Fruit fly (Drosophila melanogaster) whole organism, embryonic: ENCODE measurements around the gene Setx.

Experiments used
- ATbp ChIP-seq: fragments of 200-800 bp; sonication (Bioruptor generic); optimal IDR thresholded peaks from 2 replicates; lab custom pipeline; 2017; ENCODE audit warnings: missing biosample characterization, mild to moderate bottlenecking, missing genetic modification characterization, missing genetic modification reagents
- Adf1 ChIP-seq: fragments of 200-800 bp; sonication (Bioruptor generic); IDR thresholded peaks from 2 replicates; pipeline ENCODE4 v1.3.6; 2022; ENCODE audit warnings: missing biosample characterization, missing genetic modification characterization
- Atf6 ChIP-seq: fragments of 200-800 bp; sonication (Bioruptor generic); IDR thresholded peaks from 2 replicates; pipeline ENCODE4 v1.3.6; 2022; ENCODE audit warnings: missing biosample characterization, missing genetic modification characterization
- B-H1 ChIP-seq: fragments of 200-800 bp; sonication (Bioruptor generic); IDR thresholded peaks from 3 replicates; pipeline ENCODE4 v1.3.6; 2022; ENCODE audit warnings: missing biosample characterization, missing genetic modification characterization
- CG10209 ChIP-seq: fragments of 200-800 bp; sonication (Bioruptor generic); optimal IDR thresholded peaks from 3 replicates; lab custom pipeline; 2017; ENCODE audit warnings: missing biosample characterization, mild to moderate bottlenecking, missing genetic modification characterization, missing genetic modification reagents
- CG10979 ChIP-seq: fragments of 200-800 bp; sonication (Bioruptor generic); optimal IDR thresholded peaks from 2 replicates; lab custom pipeline; 2018; ENCODE audit warnings: missing biosample characterization, mild to moderate bottlenecking, missing genetic modification characterization, moderate library complexity
- CG11456 ChIP-seq: fragments of 200-800 bp; sonication (Bioruptor generic); IDR thresholded peaks from 3 replicates; pipeline ENCODE4 v1.3.6; 2022; ENCODE audit warnings: missing biosample characterization, missing genetic modification characterization
- CG11695 ChIP-seq: fragments of 200-800 bp; sonication (Bioruptor generic); IDR thresholded peaks from 3 replicates; pipeline ENCODE4 v1.3.6; 2022; ENCODE audit warnings: missing biosample characterization, missing genetic modification characterization
- CG13287 ChIP-seq: fragments of 200-800 bp; sonication (Bioruptor generic); IDR thresholded peaks from 2 replicates; pipeline ENCODE4 v1.3.6; 2022; ENCODE audit warnings: missing biosample characterization, missing genetic modification characterization; ENCODE audit not compliant: partially characterized antibody
- CG13894 ChIP-seq: fragments of 200-800 bp; sonication (Bioruptor generic); optimal IDR thresholded peaks from 3 replicates; lab custom pipeline; 2018; ENCODE audit warnings: missing biosample characterization, mild to moderate bottlenecking, missing genetic modification characterization, moderate library complexity
- CG15073 ChIP-seq: fragments of 200-800 bp; sonication (Bioruptor generic); optimal IDR thresholded peaks from 2 replicates; lab custom pipeline; 2016; ENCODE audit warnings: missing biosample characterization, missing genetic modification characterization
- CG32767 ChIP-seq: fragments of 200-800 bp; sonication (Bioruptor generic); IDR thresholded peaks from 2 replicates; pipeline ENCODE4 v1.3.6; 2022; ENCODE audit warnings: missing biosample characterization, missing genetic modification characterization
- CG33213 ChIP-seq: fragments of 200-800 bp; sonication (Bioruptor generic); optimal IDR thresholded peaks from 3 replicates; lab custom pipeline; 2016; ENCODE audit warnings: missing biosample characterization, missing genetic modification characterization
- CG4328 ChIP-seq: fragments of 200-800 bp; sonication (Bioruptor generic); optimal IDR thresholded peaks from 3 replicates; lab custom pipeline; 2017; ENCODE audit warnings: missing biosample characterization, missing genetic modification reagents, missing genetic modification characterization
- CG4854 ChIP-seq: fragments of 200-800 bp; sonication (Bioruptor generic); optimal IDR thresholded peaks from 2 replicates; lab custom pipeline; 2016; ENCODE audit warnings: missing biosample characterization, missing genetic modification characterization, inconsistent platforms
- CG7987 ChIP-seq: fragments of 200-800 bp; sonication (Bioruptor generic); optimal IDR thresholded peaks from 2 replicates; lab custom pipeline; 2018; ENCODE audit warnings: missing biosample characterization, mild to moderate bottlenecking, missing genetic modification characterization, moderate library complexity
- CG8765 ChIP-seq: fragments of 200-800 bp; sonication (Bioruptor generic); IDR thresholded peaks from 2 replicates; pipeline ENCODE4 v1.3.6; 2022; ENCODE audit warnings: missing biosample characterization, missing genetic modification characterization
- CkIIα-i1 ChIP-seq: fragments of 200-800 bp; sonication (Bioruptor generic); IDR thresholded peaks from 2 replicates; pipeline ENCODE4 v1.3.6; 2022; ENCODE audit warnings: missing biosample characterization, missing genetic modification characterization
- CoRest ChIP-seq: fragments of 200-800 bp; sonication (Bioruptor generic); optimal IDR thresholded peaks from 3 replicates; lab custom pipeline; 2018; ENCODE audit warnings: missing biosample characterization, mild to moderate bottlenecking, missing genetic modification characterization, moderate library complexity
- D19A ChIP-seq: fragments of 200-800 bp; optimal IDR thresholded peaks from 3 replicates; lab custom pipeline; 2019; ENCODE audit warnings: missing biosample characterization, mild to moderate bottlenecking, missing genetic modification characterization, moderate library complexity
- Drgx ChIP-seq: fragments of 200-800 bp; sonication (Bioruptor generic); IDR thresholded peaks from 2 replicates; pipeline ENCODE4 v1.3.6; 2022; ENCODE audit warnings: missing biosample characterization, missing genetic modification characterization
- Eip74EF ChIP-seq, 2 experiments: fragments of 200-800 bp in 1 of 2; fragments of >200 bp in 1 of 2; sonication (Bioruptor generic) in 1 of 2; optimal IDR thresholded peaks; 2 replicates each; lab custom pipeline; 2017 to 2019; ENCODE audit warnings: missing biosample characterization in 2 of 2, missing genetic modification characterization in 2 of 2, mild to moderate bottlenecking in 1 of 2, moderate library complexity in 1 of 2
- Ets65A ChIP-seq: fragments of 200-800 bp; sonication (Bioruptor generic); peaks from one replicate; lab custom pipeline; 2016; ENCODE audit warnings: missing biosample characterization, missing genetic modification characterization
- Ets97D ChIP-seq: fragments of 200-800 bp; sonication (Bioruptor generic); optimal IDR thresholded peaks from 3 replicates; lab custom pipeline; 2016; ENCODE audit warnings: missing biosample characterization, missing genetic modification characterization
- Fer3 ChIP-seq: fragments of 200-800 bp; sonication (Bioruptor generic); optimal IDR thresholded peaks from 2 replicates; lab custom pipeline; 2018; ENCODE audit warnings: missing biosample characterization, mild to moderate bottlenecking, missing genetic modification characterization, moderate library complexity
- Lhr ChIP-seq: fragments of 200-800 bp; sonication (Bioruptor generic); optimal IDR thresholded peaks from 3 replicates; lab custom pipeline; 2017; ENCODE audit warnings: mild to moderate bottlenecking, missing biosample characterization, missing genetic modification reagents, missing genetic modification characterization
- Mrtf ChIP-seq: fragments of 200-800 bp; sonication (Bioruptor generic); IDR thresholded peaks from 3 replicates; pipeline ENCODE4 v1.3.6; 2022; ENCODE audit warnings: missing biosample characterization, missing genetic modification characterization
- bcd ChIP-seq: fragments of 200-800 bp; sonication (Bioruptor generic); optimal IDR thresholded peaks from 2 replicates; lab custom pipeline; 2017; ENCODE audit warnings: missing biosample characterization, mild to moderate bottlenecking, missing genetic modification characterization
- crp ChIP-seq, 2 experiments: fragments of 200-800 bp; sonication (Bioruptor generic); optimal IDR thresholded peaks; 2 replicates in 1 of 2; 3 replicates in 1 of 2; lab custom pipeline; 2017; ENCODE audit warnings: missing biosample characterization in 2 of 2, missing genetic modification characterization in 2 of 2, mild to moderate bottlenecking in 1 of 2, moderate library complexity in 1 of 2
- cwo ChIP-seq: fragments of 200-800 bp; sonication (Bioruptor generic); optimal IDR thresholded peaks from 3 replicates; lab custom pipeline; 2017; ENCODE audit warnings: missing biosample characterization, missing genetic modification characterization, mild to moderate bottlenecking, moderate library complexity, missing genetic modification reagents
- gro ChIP-seq: fragments of 200-800 bp; sonication (Bioruptor generic); optimal IDR thresholded peaks from 2 replicates; lab custom pipeline; 2016; ENCODE audit warnings: missing biosample characterization, missing genetic modification characterization
- hbn ChIP-seq: fragments of 200-800 bp; sonication (Bioruptor generic); IDR thresholded peaks from 2 replicates; pipeline ENCODE4 v1.3.6; 2022; ENCODE audit warnings: missing biosample characterization, missing genetic modification characterization; ENCODE audit not compliant: partially characterized antibody
- kni ChIP-seq: fragments of 200-800 bp; sonication (Bioruptor generic); optimal IDR thresholded peaks from 3 replicates; lab custom pipeline; 2017; ENCODE audit warnings: mild to moderate bottlenecking, missing biosample characterization, missing genetic modification reagents, missing genetic modification characterization
- knrl ChIP-seq: fragments of 200-800 bp; sonication (Bioruptor generic); IDR thresholded peaks from 3 replicates; pipeline ENCODE4 v1.3.6; 2022; ENCODE audit warnings: missing biosample characterization, missing genetic modification characterization; ENCODE audit not compliant: partially characterized antibody
- lilli ChIP-seq: fragments of 200-800 bp; sonication (Bioruptor generic); optimal IDR thresholded peaks from 3 replicates; lab custom pipeline; 2016; ENCODE audit warnings: missing biosample characterization, missing genetic modification characterization
- nerfin-1 ChIP-seq: fragments of 200-800 bp; sonication (Bioruptor generic); optimal IDR thresholded peaks from 3 replicates; lab custom pipeline; 2019; ENCODE audit warnings: missing biosample characterization, mild to moderate bottlenecking, missing genetic modification characterization, moderate library complexity
- odd ChIP-seq: fragments of 200-800 bp; sonication (Bioruptor generic); optimal IDR thresholded peaks from 2 replicates; lab custom pipeline; 2017; ENCODE audit warnings: missing biosample characterization, mild to moderate bottlenecking, missing genetic modification characterization
- pfk ChIP-seq: fragments of 200-800 bp; sonication (Bioruptor generic); optimal IDR thresholded peaks from 2 replicates; lab custom pipeline; 2018; ENCODE audit warnings: missing biosample characterization, mild to moderate bottlenecking, missing genetic modification characterization, moderate library complexity
- row ChIP-seq: fragments of 200-800 bp; sonication (Bioruptor generic); IDR thresholded peaks from 3 replicates; pipeline ENCODE4 v1.3.6; 2022; ENCODE audit warnings: missing biosample characterization, missing genetic modification characterization
- sc ChIP-seq, 3 experiments: fragments of >200 bp in 2 of 3; fragments of 200-800 bp in 1 of 3; sonication (Bioruptor generic) in 1 of 3; optimal IDR thresholded peaks; 2 replicates in 2 of 3; 3 replicates in 1 of 3; lab custom pipeline; 2017; ENCODE audit warnings: mild to moderate bottlenecking in 1 of 3, missing biosample characterization in 1 of 3, missing genetic modification characterization in 1 of 3, missing genetic modification reagents in 1 of 3
- sens ChIP-seq: fragments of 200-800 bp; sonication (Bioruptor generic); peaks from one replicate; lab custom pipeline; 2016; ENCODE audit warnings: missing biosample characterization, missing genetic modification characterization
- sens-2 ChIP-seq: fragments of 200-800 bp; sonication (Bioruptor generic); IDR thresholded peaks from 2 replicates; pipeline ENCODE4 v1.3.6; 2022; ENCODE audit warnings: missing biosample characterization, missing genetic modification characterization
- sisA ChIP-seq: fragments of 200-800 bp; sonication (Bioruptor generic); IDR thresholded peaks from 2 replicates; pipeline ENCODE4 v1.3.6; 2022; ENCODE audit warnings: missing biosample characterization, missing genetic modification characterization
- tin ChIP-seq: fragments of 200-800 bp; sonication (Bioruptor generic); optimal IDR thresholded peaks from 3 replicates; lab custom pipeline; 2016; ENCODE audit warnings: missing biosample characterization, missing genetic modification characterization
- toy ChIP-seq: fragments of 200-800 bp; sonication (Bioruptor generic); IDR thresholded peaks from 2 replicates; pipeline ENCODE4 v1.3.6; 2022; ENCODE audit warnings: missing biosample characterization, missing genetic modification characterization
- unpg ChIP-seq: fragments of 200-800 bp; sonication (Bioruptor generic); optimal IDR thresholded peaks from 3 replicates; lab custom pipeline; 2018; ENCODE audit warnings: missing biosample characterization, mild to moderate bottlenecking, missing genetic modification characterization, moderate library complexity
- vnd ChIP-seq: fragments of 200-800 bp; sonication (Bioruptor generic); IDR thresholded peaks from 3 replicates; pipeline ENCODE4 v1.3.6; 2022; ENCODE audit warnings: missing biosample characterization, missing genetic modification characterization; ENCODE audit not compliant: partially characterized antibody
- yki ChIP-seq: fragments of >200 bp; optimal IDR thresholded peaks from 3 replicates; lab custom pipeline; 2018
- zen ChIP-seq: fragments of 200-800 bp; sonication (Bioruptor generic); optimal IDR thresholded peaks from 3 replicates; lab custom pipeline; 2018; ENCODE audit warnings: missing biosample characterization, mild to moderate bottlenecking, missing genetic modification characterization, moderate library complexity

Gene Setx

dm6 chr3L:8096106-8096558 lies 41.2 kb downstream of the Setx start (continued):
- no peak for TF ChIP-seq sc (optimal IDR thresholded peaks at IDR 0.05; lab: Kevin White, UChicago)
- peak; percentile 64 for TF ChIP-seq sc (GFP tag; optimal IDR thresholded peaks at IDR 0.05; lab: Kevin White, UChicago)
- TF ChIP-seq sens-2 (GFP tag; lab: Robert Waterston, UW) = peak; percentile 68
- peak; percentile 94 for TF ChIP-seq unpg
- TF ChIP-seq nerfin-1 = peak; percentile 65
- peak; percentile 76 for TF ChIP-seq CG33213
- peak; percentile 88 for TF ChIP-seq ATbp (GFP tag; lab: Kevin White, UChicago)
- TF ChIP-seq CG32767 = peak; percentile 94
- peak; percentile 96 for TF ChIP-seq lilli (GFP tag; lab: Kevin White, UChicago)
- TF ChIP-seq Drgx (GFP tag; lab: Robert Waterston, UW) = peak; percentile 97
- TF ChIP-seq bcd (GFP tag; lab: Kevin White, UChicago) = peak; percentile 97
- TF ChIP-seq Fer3 (tag; lab: Kevin White, UChicago) = peak; percentile 98
- TF ChIP-seq CoRest = peak; percentile 98
- TF ChIP-seq Adf1 = peak; percentile 97
- 0 out of 2 replicates have a peak, but pooled peaks have one; percentile 29 for TF ChIP-seq CkIIα-i1 (GFP tag; lab: Robert Waterston, UW)
- peak; percentile 96 for TF ChIP-seq CG11695 (GFP tag; lab: Robert Waterston, UW)
- TF ChIP-seq toy (GFP tag; lab: Robert Waterston, UW) = peak; percentile 89
- TF ChIP-seq cwo (GFP tag; lab: Kevin White, UChicago) = peak; percentile 97
- peak; percentile 96 for TF ChIP-seq sens
- TF ChIP-seq CG10209 (GFP tag; lab: Kevin White, UChicago) = peak; percentile 97
- no peak for TF ChIP-seq pfk (GFP tag; lab: Kevin White, UChicago)
- peak; percentile 95 for TF ChIP-seq CG4328 (GFP tag; lab: Kevin White, UChicago)
- peak; percentile 96 for TF ChIP-seq Ets65A (GFP tag; lab: Kevin White, UChicago)
- TF ChIP-seq zen (tag; lab: Kevin White, UChicago) = peak; percentile 78
- TF ChIP-seq Atf6 (GFP tag; lab: Robert Waterston, UW) = peak; percentile 98
- TF ChIP-seq sisA (GFP tag; lab: Robert Waterston, UW) = peak; percentile 89
- peak; percentile 82 for TF ChIP-seq CG4854 (GFP tag; lab: Kevin White, UChicago)
- TF ChIP-seq CG11456 (GFP tag; lab: Robert Waterston, UW) = peak; percentile 95
- TF ChIP-seq CG7987 (GFP tag; lab: Kevin White, UChicago) = peak; percentile 81
- TF ChIP-seq row (GFP tag; lab: Robert Waterston, UW) = peak; percentile 97
- peak; percentile 41 for TF ChIP-seq CG15073 (GFP tag; lab: Kevin White, UChicago)
- no peak for TF ChIP-seq hbn (GFP tag; lab: Robert Waterston, UW)
- TF ChIP-seq gro (GFP tag; lab: Kevin White, UChicago) = peak; percentile 94
- TF ChIP-seq CG13287 (GFP tag; lab: Robert Waterston, UW) = no peak
- TF ChIP-seq kni (GFP tag; lab: Kevin White, UChicago) = no peak
- no peak for TF ChIP-seq vnd (GFP tag; lab: Robert Waterston, UW)
- TF ChIP-seq CG10979 (tag; lab: Kevin White, UChicago) = peak; percentile 75
- TF ChIP-seq Mrtf = peak; percentile 93
- TF ChIP-seq tin (GFP tag; lab: Kevin White, UChicago) = peak; percentile 90
- peak; percentile 61; the same call in 1 of the 2 replicates for TF ChIP-seq CG8765 (GFP tag; lab: Robert Waterston, UW)
- peak in 1 of 2 experiments; percentile 83 for TF ChIP-seq Eip74EF (GFP tag; optimal IDR thresholded peaks at IDR 0.05; lab: Kevin White, UChicago)
- no peak for TF ChIP-seq knrl (GFP tag; lab: Robert Waterston, UW)
- TF ChIP-seq Ets97D = peak; percentile 53
- TF ChIP-seq B-H1 (GFP tag; lab: Robert Waterston, UW) = peak; percentile 87; the same call in 2 of the 3 replicates
- no peak for TF ChIP-seq yki
- peak; percentile 97 for TF ChIP-seq CG13894 (tag; lab: Kevin White, UChicago)
- TF ChIP-seq D19A = peak; percentile 87
- peak; percentile 96 for TF ChIP-seq odd (GFP tag; lab: Kevin White, UChicago)
- TF ChIP-seq Lhr (GFP tag; lab: Kevin White, UChicago) = peak; percentile 37
- TF ChIP-seq crp (GFP tag; optimal IDR thresholded peaks at IDR 0.05; lab: Kevin White, UChicago) = peak in 1 of 2 experiments; percentile 56
